Fruit fly (Drosophila melanogaster): ENCODE results near the gene CG7131.

CG7131 gene

dm6 chr3R:18283441-18283840, 5.1 kb downstream of the CG7131 start, which contains the start of the genes CG14312 and CG8064 (continued):
- TF ChIP-seq CG14860 (GFP tag; IDR thresholded peaks at IDR 0.05; ENCODE audit: partially characterized antibody) (0 out of 3 replicates have a peak, but pooled peaks have one; percentile 10), Xrp1 (GFP tag; IDR thresholded peaks at IDR 0.05) (no peak), CG3065 (GFP tag; optimal IDR thresholded peaks at IDR 0.05) (no peak), CG15479 (GFP tag; optimal IDR thresholded peaks at IDR 0.05) (no peak), GATAe (GFP tag; conservative IDR thresholded peaks at IDR 0.05) (no peak), grn (GFP tag; optimal IDR thresholded peaks at IDR 0.05) (no peak), CG17186 (GFP tag; optimal IDR thresholded peaks at IDR 0.05) (no peak), prd (optimal IDR thresholded peaks at IDR 0.05) (no peak), prd (GFP tag; IDR thresholded peaks at IDR 0.05) (no peak), repo (GFP tag; optimal IDR thresholded peaks at IDR 0.05) (no peak), CG4360 (GFP tag; IDR thresholded peaks at IDR 0.05) (no peak), Neu2 (GFP tag; optimal IDR thresholded peaks at IDR 0.05; ENCODE audit: borderline replicate concordance) (no peak), Ssrp (tag; optimal IDR thresholded peaks at IDR 0.05) (no peak), pita (GFP tag; optimal IDR thresholded peaks at IDR 0.05) (no peak), NfI (GFP tag; optimal IDR thresholded peaks at IDR 0.05) (no peak), hb (GFP tag; IDR thresholded peaks at IDR 0.05; ENCODE audit: partially characterized antibody) (0 out of 3 replicates have a peak, but pooled peaks have one; percentile 37), CG30020 (tag; optimal IDR thresholded peaks at IDR 0.05) (no peak), ftz-f1 (GFP tag; optimal IDR thresholded peaks at IDR 0.05) (no peak), CG11247 (GFP tag; IDR thresholded peaks at IDR 0.05) (no peak), CG7786 (GFP tag; optimal IDR thresholded peaks at IDR 0.05) (no peak), CG10543 (GFP tag; optimal IDR thresholded peaks at IDR 0.05) (no peak), ash1 (GFP tag; optimal IDR thresholded peaks at IDR 0.05) (no peak), Poxn (GFP tag; IDR thresholded peaks at IDR 0.05) (no peak), Hmx (GFP tag; optimal IDR thresholded peaks at IDR 0.05) (no peak), CG8281 (tag; optimal IDR thresholded peaks at IDR 0.05) (no peak), Mrtf (GFP tag; IDR thresholded peaks at IDR 0.05) (no peak), CG12104 (GFP tag; optimal IDR thresholded peaks at IDR 0.05) (no peak), NK7.1 (GFP tag; optimal IDR thresholded peaks at IDR 0.05) (no peak), twi (tag; optimal IDR thresholded peaks at IDR 0.05) (no peak), CG13775 (GFP tag; optimal IDR thresholded peaks at IDR 0.05) (no peak), CG8388 (GFP tag; optimal IDR thresholded peaks at IDR 0.05) (no peak), ind (GFP tag; optimal IDR thresholded peaks at IDR 0.05) (no peak), az2 (GFP tag; optimal IDR thresholded peaks at IDR 0.05) (no peak), CG4854 (GFP tag; optimal IDR thresholded peaks at IDR 0.05) (no peak), Hmr (GFP tag; optimal IDR thresholded peaks at IDR 0.05) (no peak), CG1603 (tag; optimal IDR thresholded peaks at IDR 0.05) (no peak), CG6854 (GFP tag; optimal IDR thresholded peaks at IDR 0.05) (no peak), CG17359 (tag; optimal IDR thresholded peaks at IDR 0.05) (no peak), usp (GFP tag; optimal IDR thresholded peaks at IDR 0.05) (no peak), tna (GFP tag; IDR thresholded peaks at IDR 0.05; ENCODE audit: partially characterized antibody) (no peak), CG31365 (tag; optimal IDR thresholded peaks at IDR 0.05) (no peak), CG9437 (GFP tag; optimal IDR thresholded peaks at IDR 0.05) (no peak), zfh2 (GFP tag; optimal IDR thresholded peaks at IDR 0.05) (no peak), CG3281 (GFP tag; optimal IDR thresholded peaks at IDR 0.05) (no peak), CG15011 (GFP tag; optimal IDR thresholded peaks at IDR 0.05) (no peak), CG14014 (GFP tag; IDR thresholded peaks at IDR 0.05) (no peak), Chrac-16 (GFP tag; optimal IDR thresholded peaks at IDR 0.05) (no peak), CG14710 (tag; optimal IDR thresholded peaks at IDR 0.05) (peak; percentile 32), tgo (GFP tag; IDR thresholded peaks at IDR 0.05) (no peak), fd64A (GFP tag; optimal IDR thresholded peaks at IDR 0.05) (no peak), HmgD (GFP tag; optimal IDR thresholded peaks at IDR 0.05) (no peak), sr (GFP tag; IDR thresholded peaks at IDR 0.05) (no peak)

All from whole organism, embryonic.